Fruit fly (Drosophila melanogaster) whole organism, embryonic: ENCODE measurements around the gene yellow-e.

Experiments used
- ATbp ChIP-seq: fragments of 200-800 bp; sonication (Bioruptor generic); optimal IDR thresholded peaks from 2 replicates; lab custom pipeline; 2017; ENCODE audit warnings: missing biosample characterization, mild to moderate bottlenecking, missing genetic modification characterization, missing genetic modification reagents
- Atf6 ChIP-seq: fragments of 200-800 bp; sonication (Bioruptor generic); IDR thresholded peaks from 2 replicates; pipeline ENCODE4 v1.3.6; 2022; ENCODE audit warnings: missing biosample characterization, missing genetic modification characterization
- Bgb ChIP-seq: fragments of 200-800 bp; sonication (Bioruptor generic); IDR thresholded peaks from 2 replicates; pipeline ENCODE4 v1.3.6; 2022; ENCODE audit warnings: missing biosample characterization, missing genetic modification characterization; ENCODE audit not compliant: partially characterized antibody
- CG17361 ChIP-seq: fragments of 200-800 bp; sonication (Bioruptor generic); IDR thresholded peaks from 3 replicates; pipeline ENCODE4 v1.3.6; 2022; ENCODE audit warnings: missing biosample characterization, missing genetic modification characterization
- CG3065 ChIP-seq: fragments of 200-800 bp; sonication (Bioruptor generic); optimal IDR thresholded peaks from 2 replicates; lab custom pipeline; 2016; ENCODE audit warnings: missing biosample characterization, missing genetic modification characterization
- CG43689 ChIP-seq: fragments of 200-800 bp; sonication (Bioruptor generic); IDR thresholded peaks from 2 replicates; pipeline ENCODE4 v1.3.6; 2022; ENCODE audit warnings: missing biosample characterization, missing genetic modification characterization
- CG6683 ChIP-seq: fragments of 200-800 bp; sonication (Bioruptor generic); optimal IDR thresholded peaks from 2 replicates; lab custom pipeline; 2017; ENCODE audit warnings: missing biosample characterization, mild to moderate bottlenecking, missing genetic modification characterization, missing genetic modification reagents
- CG7372 ChIP-seq: fragments of 200-800 bp; sonication (Bioruptor generic); IDR thresholded peaks from 2 replicates; pipeline ENCODE4 v1.3.6; 2022; ENCODE audit warnings: missing biosample characterization, missing genetic modification characterization
- CG8089 ChIP-seq: fragments of 200-800 bp; sonication (Bioruptor generic); optimal IDR thresholded peaks from 3 replicates; lab custom pipeline; 2016; ENCODE audit warnings: missing biosample characterization, missing genetic modification characterization
- CG8359 ChIP-seq: fragments of 200-800 bp; sonication (Bioruptor generic); optimal IDR thresholded peaks from 2 replicates; lab custom pipeline; 2017; ENCODE audit warnings: missing biosample characterization, mild to moderate bottlenecking, missing genetic modification characterization, borderline replicate concordance
- CG8944 ChIP-seq: fragments of 200-800 bp; sonication (Bioruptor generic); optimal IDR thresholded peaks from 3 replicates; lab custom pipeline; 2016; ENCODE audit warnings: missing biosample characterization, missing genetic modification characterization
- CHES-1-like ChIP-seq: fragments of 200-800 bp; sonication (Bioruptor generic); optimal IDR thresholded peaks from 2 replicates; lab custom pipeline; 2016; ENCODE audit warnings: missing biosample characterization, missing genetic modification characterization
- CTCF ChIP-seq: fragments of 200-800 bp; sonication (Bioruptor generic); optimal IDR thresholded peaks from 2 replicates; lab custom pipeline; 2017; ENCODE audit warnings: missing biosample characterization, mild to moderate bottlenecking, missing genetic modification characterization, moderate library complexity
- Camta ChIP-seq: fragments of 200-800 bp; sonication (Bioruptor generic); optimal IDR thresholded peaks from 2 replicates; lab custom pipeline; 2016; ENCODE audit warnings: missing biosample characterization, missing genetic modification characterization
- Dad ChIP-seq: fragments of 200-800 bp; sonication (Bioruptor generic); optimal IDR thresholded peaks from 3 replicates; lab custom pipeline; 2016; ENCODE audit warnings: missing biosample characterization, missing genetic modification characterization
- Doc3 ChIP-seq: fragments of 200-800 bp; sonication (Bioruptor generic); IDR thresholded peaks from 3 replicates; pipeline ENCODE4 v1.3.6; 2022; ENCODE audit warnings: missing biosample characterization, missing genetic modification characterization; ENCODE audit not compliant: partially characterized antibody
- Ets65A ChIP-seq: fragments of 200-800 bp; sonication (Bioruptor generic); peaks from one replicate; lab custom pipeline; 2016; ENCODE audit warnings: missing biosample characterization, missing genetic modification characterization
- Fer1 ChIP-seq: fragments of 200-800 bp; sonication (Bioruptor generic); optimal IDR thresholded peaks from 2 replicates; lab custom pipeline; 2017; ENCODE audit warnings: missing biosample characterization, mild to moderate bottlenecking, missing genetic modification characterization
- HLH3B ChIP-seq: fragments of 200-800 bp; sonication (Bioruptor generic); IDR thresholded peaks from 2 replicates; pipeline ENCODE4 v1.3.6; 2022; ENCODE audit warnings: missing biosample characterization, missing genetic modification characterization
- Hr78 ChIP-seq, 2 experiments: fragments of 200-800 bp in 1 of 2; fragments of >200 bp in 1 of 2; sonication (Bioruptor generic) in 1 of 2; optimal IDR thresholded peaks; 2 replicates each; lab custom pipeline; 2017 to 2019; ENCODE audit warnings: missing biosample characterization in 2 of 2, missing genetic modification characterization in 2 of 2, mild to moderate bottlenecking in 1 of 2, moderate library complexity in 1 of 2
- Max ChIP-seq: fragments of 200-800 bp; sonication (Bioruptor generic); optimal IDR thresholded peaks from 2 replicates; lab custom pipeline; 2016; ENCODE audit warnings: missing biosample characterization, mild to moderate bottlenecking, missing genetic modification characterization
- Neu2 ChIP-seq: fragments of 200-800 bp; sonication (Bioruptor generic); optimal IDR thresholded peaks from 3 replicates; lab custom pipeline; 2016; ENCODE audit warnings: missing biosample characterization, missing genetic modification characterization, borderline replicate concordance
- Rfx ChIP-seq: fragments of 200-800 bp; sonication (Bioruptor generic); IDR thresholded peaks from 2 replicates; pipeline ENCODE4 v1.3.6; 2022; ENCODE audit warnings: missing biosample characterization, missing genetic modification characterization
- Side ChIP-seq: fragments of 200-800 bp; sonication (Bioruptor generic); optimal IDR thresholded peaks from 2 replicates; lab custom pipeline; 2016; ENCODE audit warnings: missing biosample characterization, missing genetic modification characterization
- Trl ChIP-seq, 3 experiments: fragments of >200 bp in 2 of 3; fragments of 200-800 bp in 1 of 3; sonication (Bioruptor generic) in 1 of 3; optimal IDR thresholded peaks; 2 replicates in 1 of 3; 3 replicates in 2 of 3; lab custom pipeline; 2016 to 2017; ENCODE audit warnings: missing biosample characterization in 1 of 3, missing genetic modification characterization in 1 of 3
- ase ChIP-seq: fragments of 200-800 bp; sonication (Bioruptor generic); IDR thresholded peaks from 3 replicates; pipeline ENCODE4 v1.3.6; 2022; ENCODE audit warnings: missing biosample characterization, missing genetic modification characterization
- br ChIP-seq: fragments of >200 bp; optimal IDR thresholded peaks from 2 replicates; lab custom pipeline; 2017
- cas ChIP-seq: fragments of 200-800 bp; sonication (Bioruptor generic); IDR thresholded peaks from 2 replicates; pipeline ENCODE4 v1.3.6; 2022; ENCODE audit warnings: missing biosample characterization, missing genetic modification characterization
- corto ChIP-seq: fragments of 200-800 bp; sonication (Bioruptor generic); optimal IDR thresholded peaks from 2 replicates; lab custom pipeline; 2016; ENCODE audit warnings: missing biosample characterization, mild to moderate bottlenecking, missing genetic modification characterization, moderate library complexity
- fd102C ChIP-seq: fragments of 200-800 bp; sonication (Bioruptor generic); optimal IDR thresholded peaks from 2 replicates; lab custom pipeline; 2018; ENCODE audit warnings: missing biosample characterization, mild to moderate bottlenecking, missing genetic modification characterization, moderate library complexity
- fd3F ChIP-seq: fragments of 200-800 bp; sonication (Bioruptor generic); optimal IDR thresholded peaks from 2 replicates; lab custom pipeline; 2018; ENCODE audit warnings: missing biosample characterization, mild to moderate bottlenecking, missing genetic modification characterization, moderate library complexity
- grau ChIP-seq: fragments of 200-800 bp; optimal IDR thresholded peaks from 3 replicates; lab custom pipeline; 2019; ENCODE audit warnings: missing biosample characterization, mild to moderate bottlenecking, missing genetic modification characterization, moderate library complexity
- gsb-n ChIP-seq: fragments of 200-800 bp; sonication (Bioruptor generic); optimal IDR thresholded peaks from 3 replicates; lab custom pipeline; 2018; ENCODE audit warnings: missing biosample characterization, mild to moderate bottlenecking, missing genetic modification characterization
- h ChIP-seq: fragments of >200 bp; optimal IDR thresholded peaks from 2 replicates; lab custom pipeline; 2017
- jumu ChIP-seq: fragments of 200-800 bp; sonication (Bioruptor generic); optimal IDR thresholded peaks from 3 replicates; lab custom pipeline; 2016; ENCODE audit warnings: missing biosample characterization, missing genetic modification characterization
- klu ChIP-seq: fragments of 200-800 bp; sonication (Bioruptor generic); IDR thresholded peaks from 2 replicates; pipeline ENCODE4 v1.3.6; 2022; ENCODE audit warnings: missing biosample characterization, missing genetic modification characterization
- mam ChIP-seq: fragments of 200-800 bp; sonication (Bioruptor generic); optimal IDR thresholded peaks from 3 replicates; lab custom pipeline; 2016; ENCODE audit warnings: missing biosample characterization, missing genetic modification characterization
- nerfin-1 ChIP-seq: fragments of 200-800 bp; sonication (Bioruptor generic); optimal IDR thresholded peaks from 3 replicates; lab custom pipeline; 2019; ENCODE audit warnings: missing biosample characterization, mild to moderate bottlenecking, missing genetic modification characterization, moderate library complexity
- odd ChIP-seq: fragments of 200-800 bp; sonication (Bioruptor generic); optimal IDR thresholded peaks from 2 replicates; lab custom pipeline; 2017; ENCODE audit warnings: missing biosample characterization, mild to moderate bottlenecking, missing genetic modification characterization
- p53 ChIP-seq: fragments of 200-800 bp; sonication (Bioruptor generic); optimal IDR thresholded peaks from 2 replicates; lab custom pipeline; 2016; ENCODE audit warnings: missing biosample characterization, missing genetic modification characterization
- pan ChIP-seq, 4 experiments: fragments of >200 bp in 3 of 4; fragments of 200-800 bp in 1 of 4; sonication (Bioruptor generic) in 1 of 4; optimal IDR thresholded peaks in 3 of 4; IDR thresholded peaks in 1 of 4; 2 replicates each; pipeline versions ENCODE4 v1.3.6 to Lab custom; 2017 to 2022; ENCODE audit warnings: missing biosample characterization in 2 of 4, missing genetic modification characterization in 2 of 4, mixed read lengths in 1 of 4
- pfk ChIP-seq: fragments of 200-800 bp; sonication (Bioruptor generic); optimal IDR thresholded peaks from 2 replicates; lab custom pipeline; 2018; ENCODE audit warnings: missing biosample characterization, mild to moderate bottlenecking, missing genetic modification characterization, moderate library complexity
- phol ChIP-seq: fragments of 200-800 bp; sonication (Bioruptor generic); optimal IDR thresholded peaks from 3 replicates; lab custom pipeline; 2018; ENCODE audit warnings: missing biosample characterization, mild to moderate bottlenecking, missing genetic modification characterization, moderate library complexity
- sim ChIP-seq: fragments of 200-800 bp; sonication (Bioruptor generic); IDR thresholded peaks from 2 replicates; pipeline ENCODE4 v1.3.6; 2022; ENCODE audit warnings: missing biosample characterization, missing genetic modification characterization
- slou ChIP-seq: fragments of 200-800 bp; sonication (Bioruptor generic); optimal IDR thresholded peaks from 3 replicates; lab custom pipeline; 2016; ENCODE audit warnings: missing biosample characterization, missing genetic modification characterization
- tio ChIP-seq: fragments of 200-800 bp; sonication (Bioruptor generic); optimal IDR thresholded peaks from 2 replicates; lab custom pipeline; 2017; ENCODE audit warnings: missing biosample characterization, missing genetic modification characterization, inconsistent platforms
- zen2 ChIP-seq: fragments of 200-800 bp; sonication (Bioruptor generic); IDR thresholded peaks from 3 replicates; pipeline ENCODE4 v1.3.6; 2022; ENCODE audit warnings: missing biosample characterization, missing genetic modification characterization; ENCODE audit not compliant: partially characterized antibody
- zfh1 ChIP-seq: fragments of 200-800 bp; sonication (Bioruptor generic); IDR thresholded peaks from 3 replicates; pipeline ENCODE4 v1.3.6; 2022; ENCODE audit warnings: missing biosample characterization, missing genetic modification characterization

yellow-e gene

dm6 chr3R:13364175-13365174, 50.6 kb downstream of the yellow-e start, which contains the start of gene Dic1 (continued):
- TF ChIP-seq Camta, result peak; percentile 95
- TF ChIP-seq phol (tag; lab: Kevin White, UChicago), result peak; percentile 98
- TF ChIP-seq CG17361 (GFP tag; lab: Robert Waterston, UW), result peak; percentile 99
- TF ChIP-seq CG3065 (GFP tag; lab: Kevin White, UChicago), result peak; percentile 61
- peak; percentile 85 for TF ChIP-seq CG8944 (GFP tag; lab: Kevin White, UChicago)
- TF ChIP-seq Hr78 (GFP tag; optimal IDR thresholded peaks at IDR 0.05; lab: Kevin White, UChicago), result peak in 1 of 2 experiments; percentile 99
- peak; percentile 68; the same call in 1 of the 2 replicates for TF ChIP-seq Bgb (GFP tag; lab: Robert Waterston, UW)
- peak; percentile 76 for TF ChIP-seq Side (GFP tag; lab: Kevin White, UChicago)
- TF ChIP-seq CG43689, result peak; percentile 70; the same call in 1 of the 2 replicates
- peak; percentile 92 for TF ChIP-seq mam (GFP tag; lab: Kevin White, UChicago)
- no peak for TF ChIP-seq sim (GFP tag; lab: Robert Waterston, UW)
- TF ChIP-seq Neu2 (GFP tag; lab: Kevin White, UChicago), result no peak
- TF ChIP-seq klu (GFP tag; lab: Robert Waterston, UW), result peak; percentile 92
- peak; percentile 78; the same call in 2 of the 3 replicates for TF ChIP-seq ase
- TF ChIP-seq CG6683 (GFP tag; lab: Kevin White, UChicago), result peak; percentile 96
- TF ChIP-seq zen2 (GFP tag; lab: Robert Waterston, UW), result no peak
- peak; percentile 97 for TF ChIP-seq odd (GFP tag; lab: Kevin White, UChicago)
- TF ChIP-seq CG8359 (GFP tag; lab: Kevin White, UChicago), result peak; percentile 90
- peak; percentile 95 for TF ChIP-seq Atf6 (GFP tag; lab: Robert Waterston, UW)
- no peak for TF ChIP-seq h (lab: Kevin White, UChicago)
- TF ChIP-seq CG8089 (GFP tag; lab: Kevin White, UChicago), result peak; percentile 77
- TF ChIP-seq br (lab: Kevin White, UChicago), result no peak
- peak; percentile 87 for TF ChIP-seq CHES-1-like (GFP tag; lab: Kevin White, UChicago)
- no peak for TF ChIP-seq fd102C (GFP tag; lab: Kevin White, UChicago)
- TF ChIP-seq corto (GFP tag; lab: Kevin White, UChicago), result peak; percentile 84
- TF ChIP-seq gsb-n, result peak; percentile 93
- peak; percentile 63 for TF ChIP-seq CTCF (GFP tag; lab: Kevin White, UChicago)
- TF ChIP-seq grau (tag; lab: Kevin White, UChicago), result peak; percentile 96
- peak; percentile 93 for TF ChIP-seq Rfx (GFP tag; lab: Robert Waterston, UW)
- peak; percentile 94 for TF ChIP-seq fd3F (GFP tag; lab: Kevin White, UChicago)
- no peak for TF ChIP-seq pan (optimal IDR thresholded peaks at IDR 0.05; lab: Kevin White, UChicago)
- peak in 1 of 2 experiments; percentile 93 for TF ChIP-seq pan (GFP tag; optimal IDR thresholded peaks at IDR 0.05 in 1 of 2, IDR thresholded peaks at IDR 0.05 in 1 of 2)
- peak; percentile 94 for TF ChIP-seq HLH3B (GFP tag; lab: Robert Waterston, UW)
- TF ChIP-seq slou (GFP tag; lab: Kevin White, UChicago), result peak; percentile 95
- TF ChIP-seq ATbp (GFP tag; lab: Kevin White, UChicago), result peak; percentile 96
- TF ChIP-seq CG7372 (GFP tag; lab: Robert Waterston, UW), result peak; percentile 92
- peak; percentile 70 for TF ChIP-seq cas (GFP tag; lab: Robert Waterston, UW)
- TF ChIP-seq jumu (GFP tag; lab: Kevin White, UChicago), result peak; percentile 83
- TF ChIP-seq Dad (GFP tag; lab: Kevin White, UChicago), result peak; percentile 83
- peak; percentile 83 for TF ChIP-seq zfh1 (GFP tag; lab: Robert Waterston, UW)
- peak; percentile 98 for TF ChIP-seq Fer1 (GFP tag; lab: Kevin White, UChicago)
- peak; percentile 95 for TF ChIP-seq Max (GFP tag; lab: Kevin White, UChicago)
- no peak for TF ChIP-seq Doc3 (GFP tag; lab: Robert Waterston, UW)
- peak; percentile 98 for TF ChIP-seq tio (GFP tag; lab: Kevin White, UChicago)
- peak; percentile 97 for TF ChIP-seq nerfin-1 (tag; lab: Kevin White, UChicago)
- peak; percentile 74 to 86 for TF ChIP-seq Trl (optimal IDR thresholded peaks at IDR 0.05; lab: Kevin White, UChicago)
- peak; percentile 80 for TF ChIP-seq Trl (GFP tag; optimal IDR thresholded peaks at IDR 0.05; lab: Kevin White, UChicago)
- peak; percentile 66 for TF ChIP-seq p53 (GFP tag; lab: Kevin White, UChicago)
- peak; percentile 29 for TF ChIP-seq pfk
- TF ChIP-seq Ets65A, result peak; percentile 98
